Worm (Caenorhabditis elegans): ENCODE results near the gene F41C3.8.

- TF ChIP-seq F13C5.2 (tag; optimal IDR thresholded peaks at IDR 0.05), result no peak
- TF ChIP-seq flt-1 (GFP tag; IDR thresholded peaks at IDR 0.05), result no peak
- no peak for TF ChIP-seq ama-1 (optimal IDR thresholded peaks at IDR 0.05)
- TF ChIP-seq sea-1 (GFP tag; conservative IDR thresholded peaks at IDR 0.05), result no peak
- no peak for TF ChIP-seq pes-1 (GFP tag; IDR thresholded peaks at IDR 0.05)
- TF ChIP-seq ceh-13 (GFP tag; optimal IDR thresholded peaks at IDR 0.05), result no peak
- no peak for TF ChIP-seq tbx-11 (GFP tag; IDR thresholded peaks at IDR 0.05)
- TF ChIP-seq tbx-37 (GFP tag; conservative IDR thresholded peaks at IDR 0.05), result no peak
- TF ChIP-seq scrt-1 (GFP tag; IDR thresholded peaks at IDR 0.05), result no peak
Measured at ce11 chrII:4758462-4758861, 42.6 kb downstream of the F41C3.8 start, which contains the start of gene F26G1.3.
